Worm (Caenorhabditis elegans): ENCODE data around the gene C50E3.6.

Gene C50E3.6

ce11 chrV:7609698-7610420 lies 19.5 kb upstream of the C50E3.6 start, which contains the start of the genes folt-3 and clec-214:
TSS of gene folt-3 (minus strand) at chrV:7609748.
TSS of gene clec-214 (plus strand) at chrV:7610370.
- TF ChIP-seq tra-4 (tag; optimal IDR thresholded peaks at IDR 0.05) (no peak), ama-1 (optimal IDR thresholded peaks at IDR 0.05) (no peak), ets-7 (tag; optimal IDR thresholded peaks at IDR 0.05) (no peak), ceh-36 (tag; optimal IDR thresholded peaks at IDR 0.05) (no peak), tbx-37 (GFP tag; conservative IDR thresholded peaks at IDR 0.05) (no peak)

- no peak for TF ChIP-seq sea-1 (GFP tag; conservative IDR thresholded peaks at IDR 0.05)
- no peak for TF ChIP-seq ceh-13 (GFP tag; optimal IDR thresholded peaks at IDR 0.05)
- TF ChIP-seq scrt-1 (GFP tag; IDR thresholded peaks at IDR 0.05): no peak
- no peak for TF ChIP-seq tra-4 (tag; optimal IDR thresholded peaks at IDR 0.05)
- TF ChIP-seq hmg-4 (GFP tag; optimal IDR thresholded peaks at IDR 0.05): no peak
- no peak for TF ChIP-seq B0310.2 (tag; optimal IDR thresholded peaks at IDR 0.05)
- no peak for TF ChIP-seq hmbx-1 (tag; optimal IDR thresholded peaks at IDR 0.05)
- no peak for TF ChIP-seq ets-7 (tag; optimal IDR thresholded peaks at IDR 0.05)
- no peak for TF ChIP-seq ama-1 (optimal IDR thresholded peaks at IDR 0.05)
- no peak for TF ChIP-seq tbx-37 (GFP tag; conservative IDR thresholded peaks at IDR 0.05)
- no peak for TF ChIP-seq tbx-11 (GFP tag; IDR thresholded peaks at IDR 0.05)
- no peak for TF ChIP-seq aly-1 (tag; optimal IDR thresholded peaks at IDR 0.05)
- TF ChIP-seq pes-1 (GFP tag; IDR thresholded peaks at IDR 0.05): no peak
- TF ChIP-seq hnd-1 (tag; optimal IDR thresholded peaks at IDR 0.05): no peak
- no peak for TF ChIP-seq ceh-36 (tag; optimal IDR thresholded peaks at IDR 0.05)
- TF ChIP-seq flt-1 (GFP tag; IDR thresholded peaks at IDR 0.05): no peak
- no peak for TF ChIP-seq F13C5.2 (tag; optimal IDR thresholded peaks at IDR 0.05)
Observed at ce11 chrV:7604858-7605257, 14.5 kb upstream of the C50E3.6 start, which contains the start of gene clec-213. TSS of gene clec-213 (plus strand) at chrV:7605158.

- TF ChIP-seq tbx-11 (GFP tag; IDR thresholded peaks at IDR 0.05): no peak
- TF ChIP-seq pes-1 (GFP tag; IDR thresholded peaks at IDR 0.05): no peak
Observed at ce11 chrV:7603404-7603803, 13.1 kb upstream of the C50E3.6 start, which contains the start of gene C50E3.11. TSS of gene C50E3.11 (minus strand) at chrV:7603486.

ce11 chrV:7601443-7601842 lies 11.1 kb upstream of the C50E3.6 start, which contains the start of gene scl-26:
TSS of gene scl-26 (minus strand) at chrV:7601543.
- TF ChIP-seq tbx-11 (GFP tag; IDR thresholded peaks at IDR 0.05): no peak
- TF ChIP-seq B0310.2 (tag; optimal IDR thresholded peaks at IDR 0.05): no peak
- TF ChIP-seq hmg-4 (GFP tag; optimal IDR thresholded peaks at IDR 0.05): no peak
- no peak for TF ChIP-seq tbx-37 (GFP tag; conservative IDR thresholded peaks at IDR 0.05)
- no peak for TF ChIP-seq ceh-13 (GFP tag; optimal IDR thresholded peaks at IDR 0.05)
- no peak for TF ChIP-seq flt-1 (GFP tag; IDR thresholded peaks at IDR 0.05)
- TF ChIP-seq ets-7 (tag; optimal IDR thresholded peaks at IDR 0.05): no peak
- TF ChIP-seq sea-1 (GFP tag; conservative IDR thresholded peaks at IDR 0.05): no peak
- no peak for TF ChIP-seq ceh-36 (tag; optimal IDR thresholded peaks at IDR 0.05)
- no peak for TF ChIP-seq ama-1 (optimal IDR thresholded peaks at IDR 0.05)
- no peak for TF ChIP-seq tra-4 (tag; optimal IDR thresholded peaks at IDR 0.05)
- TF ChIP-seq hnd-1 (tag; optimal IDR thresholded peaks at IDR 0.05): no peak
- no peak for TF ChIP-seq hmbx-1 (tag; optimal IDR thresholded peaks at IDR 0.05)
- no peak for TF ChIP-seq pes-1 (GFP tag; IDR thresholded peaks at IDR 0.05)
- TF ChIP-seq scrt-1 (GFP tag; IDR thresholded peaks at IDR 0.05): no peak
- no peak for TF ChIP-seq F13C5.2 (tag; optimal IDR thresholded peaks at IDR 0.05)
- TF ChIP-seq aly-1 (tag; optimal IDR thresholded peaks at IDR 0.05): no peak

ce11 chrV:7600149-7600548 lies 9.8 kb upstream of the C50E3.6 start, which contains the start of gene C50E3.9:
TSS of gene C50E3.9 (minus strand) at chrV:7600249.
- TF ChIP-seq hmbx-1 (tag; optimal IDR thresholded peaks at IDR 0.05): no peak
- no peak for TF ChIP-seq hmg-4 (GFP tag; optimal IDR thresholded peaks at IDR 0.05)
- no peak for TF ChIP-seq hnd-1 (tag; optimal IDR thresholded peaks at IDR 0.05)
- no peak for TF ChIP-seq aly-1 (tag; optimal IDR thresholded peaks at IDR 0.05)
- TF ChIP-seq ceh-13 (GFP tag; optimal IDR thresholded peaks at IDR 0.05): no peak
- no peak for TF ChIP-seq ceh-36 (tag; optimal IDR thresholded peaks at IDR 0.05)
- no peak for TF ChIP-seq B0310.2 (tag; optimal IDR thresholded peaks at IDR 0.05)
- TF ChIP-seq F13C5.2 (tag; optimal IDR thresholded peaks at IDR 0.05): no peak
- TF ChIP-seq tbx-11 (GFP tag; IDR thresholded peaks at IDR 0.05): no peak
- TF ChIP-seq ets-7 (tag; optimal IDR thresholded peaks at IDR 0.05): no peak

- TF ChIP-seq B0310.2 (tag; optimal IDR thresholded peaks at IDR 0.05): no peak
- no peak for TF ChIP-seq ets-7 (tag; optimal IDR thresholded peaks at IDR 0.05)
- TF ChIP-seq pes-1 (GFP tag; IDR thresholded peaks at IDR 0.05): no peak
- TF ChIP-seq ama-1 (optimal IDR thresholded peaks at IDR 0.05): no peak
- no peak for TF ChIP-seq scrt-1 (GFP tag; IDR thresholded peaks at IDR 0.05)
- TF ChIP-seq aly-1 (tag; optimal IDR thresholded peaks at IDR 0.05): no peak
- no peak for TF ChIP-seq tra-4 (tag; optimal IDR thresholded peaks at IDR 0.05)
- no peak for TF ChIP-seq flt-1 (GFP tag; IDR thresholded peaks at IDR 0.05)
- TF ChIP-seq F13C5.2 (tag; optimal IDR thresholded peaks at IDR 0.05): no peak
- no peak for TF ChIP-seq hmbx-1 (tag; optimal IDR thresholded peaks at IDR 0.05)
- no peak for TF ChIP-seq ceh-13 (GFP tag; optimal IDR thresholded peaks at IDR 0.05)
- no peak for TF ChIP-seq tbx-11 (GFP tag; IDR thresholded peaks at IDR 0.05)
- TF ChIP-seq hmg-4 (GFP tag; optimal IDR thresholded peaks at IDR 0.05): no peak
- no peak for TF ChIP-seq sea-1 (GFP tag; conservative IDR thresholded peaks at IDR 0.05)
- TF ChIP-seq hnd-1 (tag; optimal IDR thresholded peaks at IDR 0.05): no peak
- no peak for TF ChIP-seq ceh-36 (tag; optimal IDR thresholded peaks at IDR 0.05)
- no peak for TF ChIP-seq tbx-37 (GFP tag; conservative IDR thresholded peaks at IDR 0.05)
Observed at ce11 chrV:7598269-7598668, 7.9 kb upstream of the C50E3.6 start, which contains the start of gene C50E3.7. TSS of gene C50E3.7 (minus strand) at chrV:7598369.

ce11 chrV:7595132-7595531 lies 4.8 kb upstream of the C50E3.6 start:
- TF ChIP-seq B0310.2 (tag; optimal IDR thresholded peaks at IDR 0.05) (no peak), flt-1 (GFP tag; IDR thresholded peaks at IDR 0.05) (no peak), sea-1 (GFP tag; conservative IDR thresholded peaks at IDR 0.05) (no peak), hmg-4 (GFP tag; optimal IDR thresholded peaks at IDR 0.05) (no peak), hnd-1 (tag; optimal IDR thresholded peaks at IDR 0.05) (no peak), aly-1 (tag; optimal IDR thresholded peaks at IDR 0.05) (no peak), ama-1 (optimal IDR thresholded peaks at IDR 0.05) (no peak), tbx-37 (GFP tag; conservative IDR thresholded peaks at IDR 0.05) (no peak), hmbx-1 (tag; optimal IDR thresholded peaks at IDR 0.05) (no peak)
